Worm (Caenorhabditis elegans) whole organism, young adult: ENCODE measurements around the gene his-32.

Source experiments
- Y56A3A.18 ChIP-seq: fragments of 200-800 bp; sonication (Bioruptor generic); IDR thresholded peaks from 2 replicates; pipeline ENCODE4 v1.3.6; 2022; ENCODE audit warnings: missing genetic modification reagents, missing genetic modification characterization, missing compliant biosample characterization
- ama-1 ChIP-seq, 3 experiments: fragments of 150-350 bp in 1 of 3; sonication (generic microtip) in 2 of 3; optimal IDR thresholded peaks; 2 replicates each; lab custom pipeline; 2014 to 2018; ENCODE audit warnings: missing biosample characterization in 2 of 3, missing genetic modification characterization in 2 of 3, missing genetic modification reagents in 2 of 3
- ceh-91 ChIP-seq: fragments of 200-800 bp; sonication (Bioruptor generic); IDR thresholded peaks from 2 replicates; pipeline ENCODE4 v1.3.6; 2022; ENCODE audit warnings: missing genetic modification reagents, missing genetic modification characterization, missing compliant biosample characterization
- him-1 ChIP-seq: sonication (generic microtip); optimal IDR thresholded peaks from 2 replicates; lab custom pipeline; 2016; ENCODE audit warnings: missing genotype, missing genetic modification reagents, missing genetic modification characterization, missing compliant biosample characterization
- nfya-1 ChIP-seq: sonication (generic microtip); optimal IDR thresholded peaks from 2 replicates; lab custom pipeline; 2017; ENCODE audit warnings: antibody characterized with exemption, missing compliant biosample characterization, missing genetic modification characterization, borderline replicate concordance; ENCODE audit not compliant: insufficient read depth
- nhr-120 ChIP-seq: fragments of 200-800 bp; sonication (Bioruptor generic); IDR thresholded peaks from 2 replicates; pipeline ENCODE4 v1.3.6; 2022; ENCODE audit warnings: missing genetic modification characterization, missing compliant biosample characterization
- nhr-27 ChIP-seq: fragments of 200-800 bp; sonication (Bioruptor generic); optimal IDR thresholded peaks from 2 replicates; lab custom pipeline; 2018; ENCODE audit warnings: mild to moderate bottlenecking, missing genetic modification characterization, moderate library complexity, missing compliant biosample characterization
- snpc-1.1 ChIP-seq: sonication (generic microtip); optimal IDR thresholded peaks from 2 replicates; lab custom pipeline; 2017; ENCODE audit warnings: missing genetic modification characterization, mild to moderate bottlenecking, missing compliant biosample characterization, antibody characterized with exemption, moderate library complexity, missing genotype, missing genetic modification reagents; ENCODE audit not compliant: insufficient read depth
- snpc-4 ChIP-seq, 5 experiments: fragments of 150-350 bp in 1 of 5; sonication (generic microtip) in 4 of 5; optimal IDR thresholded peaks; 2 replicates each; lab custom pipeline; 2014 to 2018; ENCODE audit warnings: missing genetic modification characterization in 5 of 5, missing biosample characterization in 3 of 5, antibody characterized with exemption in 2 of 5, mild to moderate bottlenecking in 2 of 5, missing compliant biosample characterization in 2 of 5, missing genotype in 2 of 5, moderate library complexity in 2 of 5, missing genetic modification reagents in 1 of 5
- tbp1 ChIP-seq: fragments of 200-800 bp; sonication (Bioruptor generic); optimal IDR thresholded peaks from 2 replicates; lab custom pipeline; 2018; ENCODE audit warnings: mild to moderate bottlenecking, missing genetic modification characterization, missing compliant biosample characterization
- tbx-9 ChIP-seq: sonication (generic microtip); optimal IDR thresholded peaks from 2 replicates; lab custom pipeline; 2016; ENCODE audit warnings: borderline replicate concordance, missing genetic modification characterization, inconsistent platforms, missing compliant biosample characterization
- tlf-1 ChIP-seq: fragments of 200-800 bp; sonication (Bioruptor generic); optimal IDR thresholded peaks from 2 replicates; lab custom pipeline; 2018; ENCODE audit warnings: mild to moderate bottlenecking, missing genetic modification characterization, missing compliant biosample characterization
- unc-130 ChIP-seq: sonication (generic microtip); optimal IDR thresholded peaks from 2 replicates; lab custom pipeline; 2016; ENCODE audit warnings: missing genetic modification reagents, missing genetic modification characterization, missing compliant biosample characterization
- xnd-1 ChIP-seq: sonication (generic microtip); optimal IDR thresholded peaks from 2 replicates; lab custom pipeline; 2016; ENCODE audit warnings: missing genotype, missing genetic modification reagents, missing genetic modification characterization, missing compliant biosample characterization

ce11 chrIV:8367887-8368286 is 33.8 kb downstream of the his-32 start:
- TF ChIP-seq tlf-1: no peak
- no peak for TF ChIP-seq nhr-120 (GFP tag; lab: Robert Waterston, UW)
- no peak for TF ChIP-seq nfya-1 (tag; lab: Kevin White, UChicago)
- no peak for TF ChIP-seq unc-130 (GFP tag; lab: Kevin White, UChicago)
- TF ChIP-seq tbp1 (GFP tag; lab: Kevin White, UChicago): no peak
- TF ChIP-seq ama-1 (optimal IDR thresholded peaks at IDR 0.05; lab: Kevin White, UChicago): no peak
- no peak for TF ChIP-seq ama-1 (GFP tag; optimal IDR thresholded peaks at IDR 0.05; lab: Kevin White, UChicago)
- TF ChIP-seq Y56A3A.18 (GFP tag; lab: Robert Waterston, UW): no peak
- no peak for TF ChIP-seq tbx-9 (tag; lab: Kevin White, UChicago)
- no peak for TF ChIP-seq snpc-1.1
- TF ChIP-seq snpc-4 (GFP tag; optimal IDR thresholded peaks at IDR 0.05; lab: Kevin White, UChicago): no peak
- no peak for TF ChIP-seq snpc-4 (tag; optimal IDR thresholded peaks at IDR 0.05; lab: Kevin White, UChicago)
- TF ChIP-seq nhr-27 (tag; lab: Kevin White, UChicago): no peak
- TF ChIP-seq him-1 (tag; lab: Kevin White, UChicago): no peak
- no peak for TF ChIP-seq ceh-91 (GFP tag; lab: Robert Waterston, UW)
- no peak for TF ChIP-seq xnd-1 (tag; lab: Kevin White, UChicago)
